Worm (Caenorhabditis elegans): ENCODE data around the gene prmt-5.

ce11 chrIII:5195690-5196089 is 34.7 kb upstream of the prmt-5 start, which contains the start of gene moc-6:
- no peak for TF ChIP-seq lsy-27 (tag; optimal IDR thresholded peaks at IDR 0.05; ENCODE audit: borderline replicate concordance, insufficient read depth)
- no peak for TF ChIP-seq C17E4.6 (GFP tag; IDR thresholded peaks at IDR 0.05)
- TF ChIP-seq B0019.2 (GFP tag; conservative IDR thresholded peaks at IDR 0.05): no peak
- no peak for TF ChIP-seq F49E8.2 (tag; optimal IDR thresholded peaks at IDR 0.05; ENCODE audit: insufficient read depth)
- no peak for TF ChIP-seq let-526 (GFP tag; IDR thresholded peaks at IDR 0.05)
- no peak for TF ChIP-seq unc-130 (GFP tag; optimal IDR thresholded peaks at IDR 0.05)
- TF ChIP-seq B0336.3 (GFP tag; IDR thresholded peaks at IDR 0.05): no peak
- TF ChIP-seq hmg-20 (GFP tag; IDR thresholded peaks at IDR 0.05): no peak
- TF ChIP-seq T07F8.4 (tag; optimal IDR thresholded peaks at IDR 0.05): no peak
- TF ChIP-seq ztf-6 (GFP tag; IDR thresholded peaks at IDR 0.05): no peak
- TF ChIP-seq snpc-4 (GFP tag; optimal IDR thresholded peaks at IDR 0.05): no peak
- TF ChIP-seq snpc-4 (tag; optimal IDR thresholded peaks at IDR 0.05): no peak
- no peak for TF ChIP-seq bed-2 (GFP tag; IDR thresholded peaks at IDR 0.05)
- TF ChIP-seq somi-1 (GFP tag; optimal IDR thresholded peaks at IDR 0.05): no peak
